Fruit fly (Drosophila melanogaster) whole organism, wandering third instar larva: ENCODE results near the gene Trf.

Experiments used
- CG32264 ChIP-seq: fragments of 200-800 bp; sonication (Bioruptor generic); optimal IDR thresholded peaks from 2 replicates; lab custom pipeline; 2016; ENCODE audit warnings: missing biosample characterization, missing genetic modification characterization
- CG9705 ChIP-seq: fragments of 200-800 bp; sonication (Bioruptor generic); optimal IDR thresholded peaks from 2 replicates; lab custom pipeline; 2018; ENCODE audit warnings: missing biosample characterization, mild to moderate bottlenecking, missing genetic modification characterization
- Dfd ChIP-seq: fragments of >200 bp; optimal IDR thresholded peaks from 2 replicates; lab custom pipeline; 2017; ENCODE audit warnings: missing biosample characterization, missing genetic modification characterization
- Dif ChIP-seq: fragments of 200-275, 200-300 bp; sonication (Bioruptor generic); optimal IDR thresholded peaks from 2 replicates; lab custom pipeline; 2018; ENCODE audit warnings: missing biosample characterization, missing genetic modification characterization; ENCODE audit not compliant: partially characterized antibody
- GATAd ChIP-seq: sonication (Bioruptor generic); optimal IDR thresholded peaks from 2 replicates; lab custom pipeline; 2016; ENCODE audit warnings: missing biosample characterization, missing genetic modification characterization
- HLH106 ChIP-seq: fragments of 200-800 bp; optimal IDR thresholded peaks from 3 replicates; lab custom pipeline; 2019; ENCODE audit warnings: missing biosample characterization, mild to moderate bottlenecking, missing genetic modification characterization, moderate library complexity
- Hnf4 ChIP-seq: fragments of 200-800 bp; sonication (Bioruptor generic); optimal IDR thresholded peaks from 2 replicates; lab custom pipeline; 2016; ENCODE audit warnings: missing biosample characterization, mild to moderate bottlenecking, missing genetic modification characterization
- Hr78 ChIP-seq: fragments of >200 bp; optimal IDR thresholded peaks from 2 replicates; lab custom pipeline; 2017; ENCODE audit warnings: missing biosample characterization, missing genetic modification characterization
- Hr83 ChIP-seq: fragments of 200-300 bp; sonication (Bioruptor generic); optimal IDR thresholded peaks from 2 replicates; lab custom pipeline; 2016; ENCODE audit warnings: missing biosample characterization, mild to moderate bottlenecking, missing genetic modification characterization, moderate library complexity; ENCODE audit not compliant: poor library complexity, severe bottlenecking
- Jra ChIP-seq: sonication (Bioruptor generic); optimal IDR thresholded peaks from 2 replicates; lab custom pipeline; 2016; ENCODE audit warnings: missing biosample characterization, missing genetic modification characterization
- Mio ChIP-seq: sonication (Bioruptor generic); optimal IDR thresholded peaks from 2 replicates; lab custom pipeline; 2016; ENCODE audit warnings: missing biosample characterization, missing genetic modification characterization
- Myc ChIP-seq: fragments of >200 bp; optimal IDR thresholded peaks from 2 replicates; lab custom pipeline; 2017
- N ChIP-seq: fragments of >200 bp; optimal IDR thresholded peaks from 2 replicates; lab custom pipeline; 2018; ENCODE audit warnings: missing biosample characterization, missing external identifiers, missing genetic modification characterization
- OdsH ChIP-seq: fragments of 200-800 bp; sonication (Bioruptor generic); optimal IDR thresholded peaks from 2 replicates; lab custom pipeline; 2016; ENCODE audit warnings: missing biosample characterization, mild to moderate bottlenecking, missing genetic modification characterization
- Rel ChIP-seq, 2 experiments: fragments of 200-800 bp; sonication (Bioruptor generic) in 1 of 2; optimal IDR thresholded peaks; 2 replicates in 1 of 2; 3 replicates in 1 of 2; lab custom pipeline; 2016 to 2019; ENCODE audit warnings: mild to moderate bottlenecking in 2 of 2, missing biosample characterization in 2 of 2, missing genetic modification characterization in 2 of 2, moderate library complexity in 1 of 2
- Vsx2 ChIP-seq: fragments of 200-300, 225-300 bp; sonication (Bioruptor generic); optimal IDR thresholded peaks from 2 replicates; lab custom pipeline; 2018; ENCODE audit warnings: missing biosample characterization, missing genetic modification characterization; ENCODE audit not compliant: partially characterized antibody
- br ChIP-seq: fragments of 200-800 bp; sonication (Bioruptor generic); optimal IDR thresholded peaks from 2 replicates; lab custom pipeline; 2016; ENCODE audit warnings: missing biosample characterization, missing genetic modification characterization
- brk ChIP-seq: fragments of 200-800 bp; sonication (Bioruptor generic); optimal IDR thresholded peaks from 2 replicates; lab custom pipeline; 2016; ENCODE audit warnings: missing biosample characterization, mild to moderate bottlenecking, missing genetic modification characterization
- dl ChIP-seq, 2 experiments: fragments of 175-275, 200-275 bp in 1 of 2; fragments of 200-275 bp in 1 of 2; sonication (Bioruptor generic); optimal IDR thresholded peaks; lab custom pipeline; 2018; ENCODE audit warnings: mild to moderate bottlenecking in 2 of 2, missing biosample characterization in 2 of 2, missing genetic modification characterization in 2 of 2, moderate library complexity in 2 of 2; ENCODE audit not compliant: partially characterized antibody in 2 of 2, insufficient read depth in 1 of 2
- dmrt93B ChIP-seq: fragments of 200-800 bp; sonication (Bioruptor generic); optimal IDR thresholded peaks from 2 replicates; lab custom pipeline; 2018; ENCODE audit warnings: missing biosample characterization, mild to moderate bottlenecking, missing genetic modification characterization
- ey ChIP-seq: fragments of 200-800 bp; sonication (Bioruptor generic); optimal IDR thresholded peaks from 2 replicates; lab custom pipeline; 2016; ENCODE audit warnings: missing biosample characterization, missing genetic modification characterization
- foxo ChIP-seq, 2 experiments: fragments of 200-800 bp; sonication (Bioruptor generic); optimal IDR thresholded peaks; 2 replicates in 1 of 2; 3 replicates in 1 of 2; lab custom pipeline; 2016 to 2017; ENCODE audit warnings: missing biosample characterization in 2 of 2, missing genetic modification characterization in 2 of 2
- fru ChIP-seq: fragments of 200-800 bp; sonication (Bioruptor generic); optimal IDR thresholded peaks from 3 replicates; lab custom pipeline; 2016; ENCODE audit warnings: missing biosample characterization, mild to moderate bottlenecking, missing genetic modification characterization
- h ChIP-seq: fragments of 200-800 bp; sonication (Bioruptor generic); optimal IDR thresholded peaks from 3 replicates; lab custom pipeline; 2016; ENCODE audit warnings: missing biosample characterization, mild to moderate bottlenecking, missing genetic modification characterization
- jim ChIP-seq: fragments of 175-275, 200-325 bp; sonication (Bioruptor generic); optimal IDR thresholded peaks from 2 replicates; lab custom pipeline; 2016; ENCODE audit warnings: missing biosample characterization, mild to moderate bottlenecking, missing genetic modification characterization
- lola ChIP-seq: fragments of >200 bp; optimal IDR thresholded peaks from 2 replicates; lab custom pipeline; 2017; ENCODE audit warnings: missing biosample characterization, missing genetic modification characterization
- psq ChIP-seq: fragments of 200-800 bp; sonication (Bioruptor generic); optimal IDR thresholded peaks from 3 replicates; lab custom pipeline; 2017; ENCODE audit warnings: missing biosample characterization, mild to moderate bottlenecking, missing genetic modification characterization, moderate library complexity
- rgr ChIP-seq: fragments of 200-800 bp; sonication (Bioruptor generic); optimal IDR thresholded peaks from 3 replicates; lab custom pipeline; 2016; ENCODE audit warnings: missing biosample characterization, mild to moderate bottlenecking, missing genetic modification characterization
- sage ChIP-seq: fragments of 200-800 bp; sonication (Bioruptor generic); optimal IDR thresholded peaks from 2 replicates; lab custom pipeline; 2016; ENCODE audit warnings: missing biosample characterization, mild to moderate bottlenecking, missing genetic modification characterization
- tai ChIP-seq: sonication (Bioruptor generic); optimal IDR thresholded peaks from 2 replicates; lab custom pipeline; 2016; ENCODE audit warnings: missing biosample characterization, missing genetic modification characterization
- usp ChIP-seq: fragments of >200 bp; optimal IDR thresholded peaks from 2 replicates; lab custom pipeline; 2017; ENCODE audit warnings: missing biosample characterization, missing genetic modification characterization

The Trf gene

dm6 chr2L:8095176-8095575, 22.5 kb downstream of the Trf start (continued):
- TF ChIP-seq Jra (GFP tag; lab: Kevin White, UChicago) = peak; percentile 29

dm6 chr2L:8097461-8097860, 24.8 kb downstream of the Trf start:
- TF ChIP-seq OdsH (GFP tag; lab: Kevin White, UChicago) (peak; percentile 11), foxo (GFP tag; optimal IDR thresholded peaks at IDR 0.05; lab: Kevin White, UChicago) (peak in 1 of 2 experiments; percentile 7), lola (no peak), CG32264 (GFP tag; lab: Kevin White, UChicago) (no peak), Rel (GFP tag; optimal IDR thresholded peaks at IDR 0.05; lab: Kevin White, UChicago) (no peak), Rel (tag; optimal IDR thresholded peaks at IDR 0.05; lab: Kevin White, UChicago) (peak; percentile 42), h (GFP tag; lab: Kevin White, UChicago) (peak; percentile 54), Mio (GFP tag; lab: Kevin White, UChicago) (no peak)

- TF ChIP-seq fru (GFP tag; lab: Kevin White, UChicago) (peak; percentile 6), psq (no peak), Rel (GFP tag; optimal IDR thresholded peaks at IDR 0.05; lab: Kevin White, UChicago) (no peak), Rel (tag; optimal IDR thresholded peaks at IDR 0.05; lab: Kevin White, UChicago) (peak; percentile 67)
Observed at dm6 chr2L:8097964-8098945, 25.6 kb downstream of the Trf start.

- TF ChIP-seq Jra (GFP tag; lab: Kevin White, UChicago) = no peak
- TF ChIP-seq jim (GFP tag; lab: Kevin White, UChicago) = no peak
- TF ChIP-seq rgr (GFP tag; lab: Kevin White, UChicago) = no peak
- no peak for TF ChIP-seq Rel (GFP tag; optimal IDR thresholded peaks at IDR 0.05; lab: Kevin White, UChicago)
- no peak for TF ChIP-seq Rel (tag; optimal IDR thresholded peaks at IDR 0.05; lab: Kevin White, UChicago)
- TF ChIP-seq Hr83 = no peak
- no peak for TF ChIP-seq Dif (GFP tag; lab: Kevin White, UChicago)
- no peak for TF ChIP-seq usp (GFP tag; lab: Kevin White, UChicago)
- no peak for TF ChIP-seq Hr78 (GFP tag; lab: Kevin White, UChicago)
- no peak for TF ChIP-seq Dfd
- TF ChIP-seq N = no peak
- no peak for TF ChIP-seq dl (GFP tag; optimal IDR thresholded peaks at IDR 0.05; lab: Kevin White, UChicago; ENCODE audit: insufficient read depth in 1 of 2, partially characterized antibody in 2 of 2)
- TF ChIP-seq, all 38 proteins: peak for 0
Observed at dm6 chr2L:8099050-8099449, 26.4 kb downstream of the Trf start.

dm6 chr2L:8099615-8100375, 27.1 kb downstream of the Trf start:
- no peak for TF ChIP-seq br
- TF ChIP-seq Rel (GFP tag; optimal IDR thresholded peaks at IDR 0.05; lab: Kevin White, UChicago) = no peak
- TF ChIP-seq Rel (tag; optimal IDR thresholded peaks at IDR 0.05; lab: Kevin White, UChicago) = peak; percentile 66
- TF ChIP-seq dmrt93B (GFP tag; lab: Kevin White, UChicago) = no peak
- TF ChIP-seq Hnf4 = no peak
- TF ChIP-seq GATAd = no peak
- TF ChIP-seq fru (GFP tag; lab: Kevin White, UChicago) = peak; percentile 9
- TF ChIP-seq, all 38 proteins: peak for 2

- no peak for TF ChIP-seq tai (GFP tag; lab: Kevin White, UChicago)
- TF ChIP-seq foxo (GFP tag; optimal IDR thresholded peaks at IDR 0.05; lab: Kevin White, UChicago) = peak in 1 of 2 experiments; percentile 2
- TF ChIP-seq Hr83 = no peak
- TF ChIP-seq GATAd = no peak
- no peak for TF ChIP-seq dl (GFP tag; optimal IDR thresholded peaks at IDR 0.05; lab: Kevin White, UChicago; ENCODE audit: insufficient read depth in 1 of 2, partially characterized antibody in 2 of 2)
- TF ChIP-seq OdsH (GFP tag; lab: Kevin White, UChicago) = peak; percentile 19
- no peak for TF ChIP-seq jim (GFP tag; lab: Kevin White, UChicago)
- no peak for TF ChIP-seq Myc (lab: Kevin White, UChicago)
- no peak for TF ChIP-seq Vsx2 (GFP tag; lab: Kevin White, UChicago)
- TF ChIP-seq HLH106 (tag; lab: Kevin White, UChicago) = peak; percentile 56
- TF ChIP-seq dmrt93B (GFP tag; lab: Kevin White, UChicago) = peak; percentile 14
- no peak for TF ChIP-seq Dif (GFP tag; lab: Kevin White, UChicago)
- peak; percentile 21 for TF ChIP-seq Hnf4
- TF ChIP-seq brk = peak; percentile 28
- TF ChIP-seq CG9705 (GFP tag; lab: Kevin White, UChicago) = no peak
- TF ChIP-seq ey (GFP tag; lab: Kevin White, UChicago) = no peak
- TF ChIP-seq sage (GFP tag; lab: Kevin White, UChicago) = peak; percentile 27
- TF ChIP-seq Hr78 (GFP tag; lab: Kevin White, UChicago) = no peak
- no peak for TF ChIP-seq usp (GFP tag; lab: Kevin White, UChicago)
- no peak for TF ChIP-seq Rel (GFP tag; optimal IDR thresholded peaks at IDR 0.05; lab: Kevin White, UChicago)
- TF ChIP-seq Rel (tag; optimal IDR thresholded peaks at IDR 0.05; lab: Kevin White, UChicago) = peak; percentile 47
- peak; percentile 28 for TF ChIP-seq fru (GFP tag; lab: Kevin White, UChicago)
Observed at dm6 chr2L:8100489-8101352, 28.0 kb downstream of the Trf start.
